Worm (Caenorhabditis elegans) whole organism, L4/young adult: Measurements from ENCODE around the gene col-173.
A peak's percentile ranks its signal among the peaks of the same experiment; 100 is the strongest.

Source experiments
- W03F9.2 ChIP-seq: fragments of 150-350 bp; optimal IDR thresholded peaks from 2 replicates; lab custom pipeline; 2014; ENCODE audit warnings: missing biosample characterization, missing genetic modification characterization
- dao-5 ChIP-seq: sonication (generic microtip); optimal IDR thresholded peaks from 2 replicates; lab custom pipeline; 2016; ENCODE audit warnings: missing genotype, missing genetic modification characterization, moderate library complexity, missing compliant biosample characterization
- him-1 ChIP-seq: sonication (generic microtip); optimal IDR thresholded peaks from 2 replicates; lab custom pipeline; 2016; ENCODE audit warnings: missing genotype, missing genetic modification reagents, missing genetic modification characterization, missing compliant biosample characterization

Gene col-173

DNA sequence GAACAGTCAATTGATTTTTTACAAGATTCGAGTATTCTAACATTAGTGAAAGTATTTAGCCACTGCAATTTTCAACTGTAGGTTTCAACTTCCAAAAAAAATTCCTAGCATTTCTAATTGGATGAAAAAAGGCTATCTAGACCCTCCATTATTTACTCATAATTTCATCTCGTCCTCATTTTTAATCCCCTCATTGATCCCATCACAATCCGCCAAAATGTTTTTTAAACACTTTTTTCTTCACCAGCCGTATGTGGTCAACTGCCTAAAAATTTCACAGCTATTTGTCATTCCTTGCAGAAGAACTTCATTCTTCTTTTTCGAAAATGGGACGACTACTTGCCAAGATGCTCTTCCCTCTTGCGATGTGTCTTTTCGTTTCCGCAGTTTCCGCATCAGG lies 24.0 kb downstream of the col-173 start, which contains the start of gene rig-3:
rig-3 (plus strand) TSS at position 301 of the 400 bp plus-strand sequence.
- TF ChIP-seq him-1 (tag; lab: Kevin White, UChicago), result no peak
- no peak for TF ChIP-seq W03F9.2 (tag; lab: Kevin White, UChicago)
- no peak for TF ChIP-seq dao-5

ce11 chrX:6850412-6850811 lies 26.9 kb downstream of the col-173 start:
- no peak for TF ChIP-seq dao-5
- no peak for TF ChIP-seq W03F9.2 (tag; lab: Kevin White, UChicago)
- TF ChIP-seq him-1 (tag; lab: Kevin White, UChicago), result no peak

- TF ChIP-seq W03F9.2 (tag; lab: Kevin White, UChicago), result no peak
- TF ChIP-seq him-1 (tag; lab: Kevin White, UChicago), result no peak
- TF ChIP-seq dao-5, result no peak
Observed at ce11 chrX:6848596-6848995, 28.7 kb downstream of the col-173 start.

DNA sequence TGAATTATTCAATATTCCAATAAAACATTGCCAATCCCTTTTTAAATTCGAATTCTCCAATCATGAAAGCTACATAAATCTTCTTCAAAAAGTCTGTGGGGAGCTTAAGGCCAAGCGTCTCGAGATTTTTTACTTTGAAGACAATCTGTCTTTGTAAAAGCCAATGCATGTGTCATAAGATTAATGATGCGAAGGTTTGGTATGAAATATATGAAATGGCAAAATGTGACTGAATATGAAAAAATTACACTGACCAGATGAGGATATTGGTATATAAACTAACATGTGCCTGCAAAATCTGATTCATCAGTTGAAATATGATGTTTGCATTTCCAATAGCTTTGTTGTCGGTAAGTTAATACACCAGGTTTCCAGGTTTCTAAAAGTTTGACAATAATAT lies 31.4 kb downstream of the col-173 start, which contains the start of gene C53B7.2:
C53B7.2 (plus strand) TSS at position 301 of the 400 bp plus-strand sequence.
- TF ChIP-seq W03F9.2 (tag; lab: Kevin White, UChicago) (no peak), dao-5 (no peak)

DNA sequence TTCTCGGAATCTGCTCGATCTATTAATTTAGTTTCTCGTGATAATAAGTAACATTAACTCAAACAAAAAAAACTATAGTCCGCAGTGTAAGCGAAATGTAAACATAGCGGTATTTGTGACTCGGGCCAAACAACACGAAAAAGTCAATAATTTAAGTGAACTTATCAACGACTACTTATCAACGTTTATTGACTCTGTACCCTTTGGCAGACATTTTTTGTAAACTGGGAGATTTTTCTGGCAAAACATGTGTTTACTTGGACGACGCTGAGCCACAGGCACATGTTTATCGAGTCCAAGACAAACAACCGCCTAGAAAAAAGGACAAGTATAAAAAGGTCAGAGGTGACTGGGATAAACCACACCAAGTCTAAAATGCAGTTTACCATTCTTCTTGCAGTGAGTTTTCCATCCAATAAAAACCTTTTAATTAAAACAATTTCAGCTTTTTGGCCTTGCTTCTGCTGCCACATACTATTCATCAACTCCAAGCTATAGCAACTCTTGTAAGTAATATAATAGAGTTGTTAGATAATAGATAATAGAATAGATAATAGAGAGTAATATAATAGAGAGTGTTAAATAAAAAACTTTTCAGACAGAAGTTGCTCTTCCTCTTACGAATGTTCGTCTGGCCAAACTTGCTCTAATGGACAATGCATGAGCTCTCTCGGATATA lies 32.8 kb downstream of the col-173 start, which contains the start of gene C53B7.3:
C53B7.3 (plus strand) TSS at position 362 of the 679 bp plus-strand sequence.
- TF ChIP-seq him-1 (tag; lab: Kevin White, UChicago), result no peak
- no peak for TF ChIP-seq dao-5
- TF ChIP-seq W03F9.2 (tag; lab: Kevin White, UChicago), result no peak

- TF ChIP-seq him-1 (tag; lab: Kevin White, UChicago) (peak; percentile 22), W03F9.2 (tag; lab: Kevin White, UChicago) (peak; percentile 55), dao-5 (no peak)
Observed at ce11 chrX:6840670-6841308, 36.5 kb downstream of the col-173 start, which contains the start of the genes glr-6 and asg-2. glr-6 (minus strand) TSS chrX:6840720. asg-2 (plus strand) TSS chrX:6841258.

ce11 chrX:6836065-6836527 lies 41.2 kb downstream of the col-173 start, which contains the start of gene F41B4.3:
F41B4.3 (minus strand) TSS chrX:6836115.
- TF ChIP-seq dao-5 (no peak), him-1 (tag; lab: Kevin White, UChicago) (no peak), W03F9.2 (tag; lab: Kevin White, UChicago) (no peak)

DNA sequence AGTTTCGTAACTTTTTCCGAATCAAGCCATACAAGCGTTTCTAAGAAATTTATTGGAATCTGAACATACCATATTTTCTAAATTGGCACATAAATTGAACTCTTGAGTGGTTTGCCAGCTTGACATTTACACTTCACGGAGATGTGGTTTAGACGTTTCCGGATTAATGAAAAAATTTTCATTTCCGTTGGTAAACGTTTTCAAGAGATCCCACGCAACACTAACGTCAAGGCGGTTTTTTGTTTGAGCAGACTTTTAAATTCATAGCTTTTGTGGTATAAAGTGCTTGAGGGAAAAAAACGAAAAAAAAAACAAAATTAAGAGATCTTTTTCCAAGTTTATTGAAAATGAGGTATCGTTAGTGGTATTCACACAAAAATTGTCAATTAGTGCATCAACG lies 42.2 kb downstream of the col-173 start, which contains the start of gene F41B4.2:
F41B4.2 (minus strand) TSS at position 101 of the 400 bp plus-strand sequence.
- TF ChIP-seq W03F9.2 (tag; lab: Kevin White, UChicago) (no peak), dao-5 (no peak), him-1 (tag; lab: Kevin White, UChicago) (no peak)

DNA sequence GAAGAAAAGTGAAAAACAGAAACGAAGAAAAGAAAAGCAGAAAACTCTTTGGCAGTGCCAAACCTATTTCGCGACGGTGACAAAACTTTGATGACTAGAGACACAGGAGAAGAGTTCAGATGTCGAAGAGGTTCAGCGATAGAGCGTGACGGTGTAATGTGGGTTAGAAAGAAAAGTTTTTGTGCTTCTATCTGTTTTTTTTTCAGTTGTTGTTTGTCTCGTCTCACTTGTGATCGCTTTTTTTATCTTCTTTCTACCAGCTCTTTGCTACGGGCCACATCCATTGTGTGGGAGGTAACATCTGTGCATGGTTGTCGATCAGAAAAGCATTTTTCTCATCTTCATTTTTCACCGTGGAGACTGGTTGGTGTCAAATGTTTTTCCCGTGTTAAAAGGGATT lies 51.5 kb downstream of the col-173 start, which contains the start of gene F41B4.1:
F41B4.1 (minus strand) TSS at position 23 of the 400 bp plus-strand sequence.
- no peak for TF ChIP-seq him-1 (tag; lab: Kevin White, UChicago)
- no peak for TF ChIP-seq W03F9.2 (tag; lab: Kevin White, UChicago)
- no peak for TF ChIP-seq dao-5
